Worm (Caenorhabditis elegans): ENCODE results near the gene kbp-1.

Gene kbp-1

ce11 chrIII:6859482-6859881 is 10.0 kb upstream of the kbp-1 start, which contains the start of gene clec-158:
Gene clec-158 (minus strand): TSS chrIII:6859582.
- no peak for TF ChIP-seq nhr-102 (tag; optimal IDR thresholded peaks at IDR 0.05)
- no peak for TF ChIP-seq nhr-48 (tag; optimal IDR thresholded peaks at IDR 0.05)
- TF ChIP-seq mxl-3 (GFP tag; optimal IDR thresholded peaks at IDR 0.05): no peak
- no peak for TF ChIP-seq egl-27 (tag; optimal IDR thresholded peaks at IDR 0.05)
- TF ChIP-seq jun-1 (tag; optimal IDR thresholded peaks at IDR 0.05): no peak
- no peak for TF ChIP-seq aly-2 (tag; optimal IDR thresholded peaks at IDR 0.05)
- no peak for TF ChIP-seq ceh-82 (tag; optimal IDR thresholded peaks at IDR 0.05)
- TF ChIP-seq ztf-7 (tag; optimal IDR thresholded peaks at IDR 0.05): no peak
- TF ChIP-seq Y5F2A.4 (GFP tag; optimal IDR thresholded peaks at IDR 0.05): no peak
- TF ChIP-seq saeg-2 (GFP tag; IDR thresholded peaks at IDR 0.05): no peak
- TF ChIP-seq sdz-12 (GFP tag; optimal IDR thresholded peaks at IDR 0.05): no peak
- no peak for TF ChIP-seq vab-7 (GFP tag; IDR thresholded peaks at IDR 0.05)
- TF ChIP-seq madf-5 (GFP tag; IDR thresholded peaks at IDR 0.05): no peak
- no peak for TF ChIP-seq F44E2.7 (GFP tag; IDR thresholded peaks at IDR 0.05)
- TF ChIP-seq zip-11 (GFP tag; IDR thresholded peaks at IDR 0.05): no peak
- TF ChIP-seq snpc-4 (tag; optimal IDR thresholded peaks at IDR 0.05): no peak
- TF ChIP-seq ztf-11 (tag; optimal IDR thresholded peaks at IDR 0.05): no peak
- no peak for TF ChIP-seq Y105C5A.15 (GFP tag; IDR thresholded peaks at IDR 0.05)

- peak; percentile 73 for TF ChIP-seq nhr-77 (tag; optimal IDR thresholded peaks at IDR 0.05)
- peak; percentile 20 for TF ChIP-seq dve-1 (tag; optimal IDR thresholded peaks at IDR 0.05; ENCODE audit: insufficient read depth)
- TF ChIP-seq hlh-11 (tag; optimal IDR thresholded peaks at IDR 0.05): peak; percentile 68
- TF ChIP-seq unc-62 (GFP tag; optimal IDR thresholded peaks at IDR 0.05 in 1 of 2): peak in 1 of 2 experiments; percentile 94
- no peak for TF ChIP-seq unc-62 (tag; optimal IDR thresholded peaks at IDR 0.05)
- TF ChIP-seq daf-16 (GFP tag; optimal IDR thresholded peaks at IDR 0.05): no peak
- TF ChIP-seq daf-16 (tag; optimal IDR thresholded peaks at IDR 0.05): peak; percentile 91
- peak; percentile 55; the same call in 1 of the 2 replicates for TF ChIP-seq lin-1 (GFP tag; IDR thresholded peaks at IDR 0.05)
- TF ChIP-seq nhr-28 (tag; optimal IDR thresholded peaks at IDR 0.05): peak; percentile 83
- no peak for TF ChIP-seq Y75B8A.6 (GFP tag; IDR thresholded peaks at IDR 0.05)
- TF ChIP-seq dmd-6 (GFP tag; IDR thresholded peaks at IDR 0.05): peak; percentile 55; the same call in 1 of the 2 replicates
- TF ChIP-seq pqm-1 (tag; optimal IDR thresholded peaks at IDR 0.05): peak; percentile 95
- TF ChIP-seq ceh-28 (tag; optimal IDR thresholded peaks at IDR 0.05): peak; percentile 40
- TF ChIP-seq mep-1 (tag; optimal IDR thresholded peaks at IDR 0.05): peak; percentile 28
- TF ChIP-seq nhr-11 (tag; optimal IDR thresholded peaks at IDR 0.05): no peak
- TF ChIP-seq R02D3.7 (tag; optimal IDR thresholded peaks at IDR 0.05): no peak
- TF ChIP-seq nhr-6 (tag; optimal IDR thresholded peaks at IDR 0.05): peak; percentile 12
- TF ChIP-seq F49E8.2 (tag; optimal IDR thresholded peaks at IDR 0.05; ENCODE audit: borderline replicate concordance): no peak
- TF ChIP-seq fos-1 (tag; optimal IDR thresholded peaks at IDR 0.05): no peak
Observed at ce11 chrIII:6863901-6864300, 5.5 kb upstream of the kbp-1 start, which contains the start of gene sma-3. Gene sma-3 (minus strand): TSS chrIII:6863968.

- TF ChIP-seq jun-1 (tag; optimal IDR thresholded peaks at IDR 0.05): no peak
- TF ChIP-seq ceh-28 (tag; optimal IDR thresholded peaks at IDR 0.05): no peak
- TF ChIP-seq ctbp-1 (GFP tag; IDR thresholded peaks at IDR 0.05): no peak
- TF ChIP-seq F10B5.3 (tag; optimal IDR thresholded peaks at IDR 0.05): no peak
- no peak for TF ChIP-seq R02D3.7 (tag; optimal IDR thresholded peaks at IDR 0.05)
- no peak for TF ChIP-seq spr-3 (GFP tag; optimal IDR thresholded peaks at IDR 0.05)
- TF ChIP-seq cey-2 (tag; optimal IDR thresholded peaks at IDR 0.05; ENCODE audit: borderline replicate concordance, insufficient read depth): no peak
- TF ChIP-seq pha-4 (GFP tag; IDR thresholded peaks at IDR 0.05): no peak
- no peak for TF ChIP-seq pha-4 (tag; optimal IDR thresholded peaks at IDR 0.05)
- TF ChIP-seq zip-11 (GFP tag; IDR thresholded peaks at IDR 0.05): no peak
- TF ChIP-seq saeg-2 (GFP tag; IDR thresholded peaks at IDR 0.05): no peak
- TF ChIP-seq nhr-48 (tag; optimal IDR thresholded peaks at IDR 0.05): no peak
- TF ChIP-seq aha-1 (tag): no peak
- TF ChIP-seq Y5F2A.4 (GFP tag; optimal IDR thresholded peaks at IDR 0.05): no peak
- no peak for TF ChIP-seq hif-1 (tag; optimal IDR thresholded peaks at IDR 0.05)
- TF ChIP-seq F37D6.2 (tag; optimal IDR thresholded peaks at IDR 0.05): no peak
- TF ChIP-seq Y105C5A.15 (GFP tag; IDR thresholded peaks at IDR 0.05): no peak
- TF ChIP-seq egl-27 (tag; optimal IDR thresholded peaks at IDR 0.05): no peak
- TF ChIP-seq nhr-102 (tag; optimal IDR thresholded peaks at IDR 0.05): no peak
Observed at ce11 chrIII:6869996-6870395, 563 bp downstream of the kbp-1 start, which contains the start of gene K04C2.8. Gene K04C2.8 (plus strand): TSS chrIII:6870296.
